Fruit fly (Drosophila melanogaster): ENCODE results near the gene Vps60.

The Vps60 gene

DNA sequence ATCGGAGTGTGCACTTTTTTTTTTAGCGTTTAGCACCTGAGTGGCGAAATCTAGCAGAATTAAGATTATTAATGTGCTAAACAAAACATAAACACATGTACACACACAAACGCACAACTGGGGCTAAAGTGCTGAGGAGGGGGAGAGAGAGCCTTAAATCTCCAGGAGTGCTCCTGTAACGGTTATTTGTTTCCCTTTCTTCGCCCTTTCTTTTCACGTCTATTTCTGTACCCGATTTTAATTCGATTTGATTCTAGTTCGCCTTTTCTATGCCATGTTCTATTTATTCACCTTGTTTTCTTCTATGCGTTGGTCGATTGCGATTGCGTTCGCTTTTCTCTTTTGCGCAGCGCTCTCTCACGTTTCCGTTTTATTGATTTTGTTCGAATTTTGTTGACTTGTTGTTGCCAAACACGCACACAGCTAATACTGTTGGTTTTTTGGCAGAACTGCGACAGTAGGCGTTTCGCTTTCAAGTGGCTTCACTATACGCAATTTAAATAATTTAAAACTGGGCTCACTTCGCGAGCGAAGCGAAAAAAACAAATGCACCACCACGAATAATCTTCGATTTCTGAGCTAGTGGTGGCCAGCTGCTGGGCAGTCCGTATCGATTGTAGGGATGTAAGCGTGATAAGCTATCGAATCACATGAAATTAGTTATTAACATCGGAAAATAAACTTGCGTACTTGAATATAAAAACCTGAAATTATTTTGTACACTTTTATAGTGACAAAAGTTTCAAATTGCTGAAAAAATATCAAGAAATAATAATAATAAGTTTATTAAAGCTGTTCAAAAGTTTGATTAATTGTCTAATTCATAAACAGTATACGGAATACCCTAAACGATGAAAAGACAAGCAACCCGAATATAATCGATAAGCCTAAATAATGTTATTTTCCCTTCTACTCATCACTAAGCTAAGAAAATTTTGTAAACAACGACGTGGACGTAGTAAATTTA is 32.6 kb upstream of the Vps60 start, which contains the start of the genes Krn, Ndfip and CG7484 (continued):
- TF ChIP-seq CG16779 (tag; optimal IDR thresholded peaks at IDR 0.05) = peak; percentile 32
- peak; percentile 89 for TF ChIP-seq CG31627 (GFP tag; optimal IDR thresholded peaks at IDR 0.05)
- TF ChIP-seq dac (GFP tag; optimal IDR thresholded peaks at IDR 0.05) = peak; percentile 38
- TF ChIP-seq CG4318 (GFP tag; optimal IDR thresholded peaks at IDR 0.05) = peak; percentile 77
- peak; percentile 63 for TF ChIP-seq fd59A (GFP tag; optimal IDR thresholded peaks at IDR 0.05)
- peak; percentile 55 for TF ChIP-seq CG6854 (GFP tag; optimal IDR thresholded peaks at IDR 0.05)
- peak; percentile 65 for TF ChIP-seq CG11762 (GFP tag; optimal IDR thresholded peaks at IDR 0.05; ENCODE audit: insufficient read depth)
- TF ChIP-seq Sox14 (GFP tag; optimal IDR thresholded peaks at IDR 0.05) = peak; percentile 85
- peak; percentile 74 for TF ChIP-seq Sox102F (GFP tag; optimal IDR thresholded peaks at IDR 0.05)
- TF ChIP-seq topi (GFP tag; optimal IDR thresholded peaks at IDR 0.05) = peak; percentile 83

DNA sequence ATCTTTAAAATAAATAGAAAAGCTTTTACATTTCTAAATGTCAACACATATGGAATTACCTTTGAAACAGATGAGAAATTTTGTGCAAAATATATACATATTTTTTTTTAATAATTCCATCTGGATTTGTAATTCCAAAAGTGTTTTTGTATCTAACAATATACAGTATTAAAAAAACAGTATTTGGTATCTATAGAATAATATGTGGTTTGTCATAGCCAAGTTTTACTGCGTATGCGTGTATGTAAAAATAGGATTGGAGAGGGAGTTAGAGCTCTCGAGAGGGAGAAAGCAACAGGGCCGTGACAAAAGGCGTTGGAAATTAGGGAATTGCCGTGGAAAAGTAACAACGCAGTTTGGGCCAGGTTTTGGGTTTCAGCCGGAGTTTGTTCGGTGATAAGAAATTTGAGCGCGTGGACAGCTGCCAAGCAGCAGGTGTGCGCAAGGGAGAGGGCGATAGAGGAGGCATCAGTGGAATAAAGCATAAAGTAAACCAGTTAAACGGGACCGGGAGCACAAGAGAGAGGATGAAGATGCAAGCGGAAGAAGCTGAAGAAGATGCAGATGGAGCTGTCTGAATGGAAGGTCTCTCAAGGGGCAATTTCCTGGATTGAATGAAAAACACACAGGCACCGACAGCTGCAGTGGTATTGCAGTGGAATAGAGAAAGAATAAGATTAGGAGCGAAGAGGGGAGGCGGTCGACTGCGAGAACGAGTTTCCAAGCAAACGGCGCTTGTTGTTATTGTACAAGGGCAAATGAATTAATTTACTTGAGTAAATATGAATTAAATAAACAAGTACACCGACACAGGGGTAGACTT is 31.7 kb upstream of the Vps60 start:
- peak; percentile 32 for TF ChIP-seq CG32006 (GFP tag; optimal IDR thresholded peaks at IDR 0.05)
- TF ChIP-seq pdm3 (GFP tag; optimal IDR thresholded peaks at IDR 0.05) = no peak
- peak; percentile 0 for TF ChIP-seq lz (GFP tag; optimal IDR thresholded peaks at IDR 0.05)
- TF ChIP-seq CG6276 (GFP tag; optimal IDR thresholded peaks at IDR 0.05) = no peak
- peak; percentile 0 for TF ChIP-seq achi (GFP tag; optimal IDR thresholded peaks at IDR 0.05)
- TF ChIP-seq CG10669 (GFP tag; optimal IDR thresholded peaks at IDR 0.05) = peak; percentile 59
- TF ChIP-seq CG7368 (GFP tag; optimal IDR thresholded peaks at IDR 0.05) = peak; percentile 41
- TF ChIP-seq Met (GFP tag; optimal IDR thresholded peaks at IDR 0.05) = peak; percentile 14
- TF ChIP-seq CG15336 (GFP tag; IDR thresholded peaks at IDR 0.05) = 0 out of 2 replicates have a peak, but pooled peaks have one; percentile 15
- TF ChIP-seq CG6163 (GFP tag; IDR thresholded peaks at IDR 0.05) = peak; percentile 31; the same call in 1 of the 3 replicates
- TF ChIP-seq Smox (GFP tag; optimal IDR thresholded peaks at IDR 0.05) = peak; percentile 6
- TF ChIP-seq CG34406 (GFP tag; optimal IDR thresholded peaks at IDR 0.05) = no peak
- TF ChIP-seq vri (GFP tag; optimal IDR thresholded peaks at IDR 0.05) = peak; percentile 56
- TF ChIP-seq CG11762 (GFP tag; optimal IDR thresholded peaks at IDR 0.05; ENCODE audit: insufficient read depth) = peak; percentile 42
- peak; percentile 2 for TF ChIP-seq fd59A (GFP tag; optimal IDR thresholded peaks at IDR 0.05)
- peak; percentile 28 for TF ChIP-seq cyc (GFP tag; optimal IDR thresholded peaks at IDR 0.05)
- peak; percentile 13 for TF ChIP-seq net (GFP tag; optimal IDR thresholded peaks at IDR 0.05)
- peak; percentile 14 for TF ChIP-seq OdsH (GFP tag; optimal IDR thresholded peaks at IDR 0.05)
- peak; percentile 35 for TF ChIP-seq CG1621 (tag; optimal IDR thresholded peaks at IDR 0.05)
- no peak for TF ChIP-seq eg (GFP tag; IDR thresholded peaks at IDR 0.05)
- TF ChIP-seq Lpt (GFP tag; optimal IDR thresholded peaks at IDR 0.05) = no peak
- peak; percentile 53 for TF ChIP-seq CG6854 (GFP tag; optimal IDR thresholded peaks at IDR 0.05)
- peak; percentile 17 to 26 for TF ChIP-seq ss (GFP tag; optimal IDR thresholded peaks at IDR 0.05)
- TF ChIP-seq Sox102F (GFP tag; optimal IDR thresholded peaks at IDR 0.05) = no peak
- peak; percentile 21 for TF ChIP-seq Hr4 (GFP tag; optimal IDR thresholded peaks at IDR 0.05)
- peak; percentile 49 for TF ChIP-seq CG3919 (GFP tag; optimal IDR thresholded peaks at IDR 0.05)
- peak; percentile 35 for TF ChIP-seq topi (GFP tag; optimal IDR thresholded peaks at IDR 0.05)
- TF ChIP-seq CG6792 (GFP tag; optimal IDR thresholded peaks at IDR 0.05) = peak; percentile 44
- peak; percentile 77 for TF ChIP-seq Eip78C (GFP tag)
- TF ChIP-seq CG11294 (GFP tag; IDR thresholded peaks at IDR 0.05) = no peak
- peak; percentile 90 for TF ChIP-seq fkh (GFP tag; optimal IDR thresholded peaks at IDR 0.05)
- peak; percentile 33 for TF ChIP-seq Blimp-1 (GFP tag; optimal IDR thresholded peaks at IDR 0.05)
- TF ChIP-seq fd85E (GFP tag; optimal IDR thresholded peaks at IDR 0.05) = peak; percentile 18
- TF ChIP-seq Eip75B (GFP tag; optimal IDR thresholded peaks at IDR 0.05) = peak; percentile 46
- TF ChIP-seq svp (GFP tag) = peak; percentile 64
- TF ChIP-seq CG4318 (GFP tag; optimal IDR thresholded peaks at IDR 0.05) = no peak
- TF ChIP-seq Eip93F (GFP tag; optimal IDR thresholded peaks at IDR 0.05) = no peak
- no peak for TF ChIP-seq dsx (GFP tag; optimal IDR thresholded peaks at IDR 0.05; ENCODE audit: poor library complexity, severe bottlenecking)
- peak; percentile 13 for TF ChIP-seq CG6808 (GFP tag; optimal IDR thresholded peaks at IDR 0.05)
- TF ChIP-seq CG10631 (GFP tag; optimal IDR thresholded peaks at IDR 0.05) = peak; percentile 7
